Worm (Caenorhabditis elegans): Measurements from ENCODE around the gene D1086.2.

DNA sequence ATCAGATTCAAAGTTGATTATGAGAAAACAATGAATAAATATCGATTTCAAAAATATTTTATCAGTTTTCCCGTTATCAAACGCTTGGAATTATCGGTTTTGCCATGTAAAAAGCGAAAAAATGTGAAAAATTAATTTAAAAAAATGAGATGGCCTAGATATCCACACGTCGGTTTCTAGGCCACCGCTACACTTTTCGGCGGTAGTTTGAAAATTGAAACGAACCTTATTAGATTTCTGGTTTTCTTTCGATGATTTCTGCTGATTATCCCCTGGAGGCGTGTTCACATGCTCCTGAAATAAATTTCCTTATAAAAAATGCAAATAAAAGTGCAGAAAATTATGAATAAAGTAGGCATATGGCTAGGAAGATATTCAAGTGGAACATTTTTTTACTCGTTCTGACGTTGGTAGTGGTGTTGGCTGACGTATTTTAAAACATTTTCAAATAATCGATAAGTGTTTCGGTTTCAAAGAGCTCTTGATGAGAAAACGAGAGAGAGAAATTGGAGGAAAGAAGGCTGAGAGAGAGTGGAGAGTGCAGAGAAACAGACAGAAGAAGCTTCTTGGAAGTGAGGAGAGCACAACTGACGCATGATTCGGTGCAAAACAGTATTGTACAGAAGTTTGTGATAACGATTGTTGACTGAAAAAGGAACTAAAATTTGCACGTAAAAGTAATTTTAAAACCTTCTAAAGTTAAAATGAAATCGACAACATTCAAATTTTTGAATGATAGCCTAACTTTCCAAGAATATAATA, 34.7 kb upstream of the D1086.2 start:
- TF ChIP-seq ceh-82 (tag; optimal IDR thresholded peaks at IDR 0.05), result no peak
- TF ChIP-seq sptf-1 (tag; optimal IDR thresholded peaks at IDR 0.05), result no peak
- TF ChIP-seq jun-1 (tag; optimal IDR thresholded peaks at IDR 0.05), result no peak
- TF ChIP-seq dpl-1 (GFP tag; optimal IDR thresholded peaks at IDR 0.05), result peak in 2 of 3 experiments; percentile 23 to 44
- no peak for TF ChIP-seq mdl-1 (tag; optimal IDR thresholded peaks at IDR 0.05)
- no peak for TF ChIP-seq dsc-1 (tag; optimal IDR thresholded peaks at IDR 0.05)
